Worm (Caenorhabditis elegans) whole organism, late embryonic: Measurements from ENCODE around the gene clc-7.

ENCODE experiments used
- C38D4.7 ChIP-seq: fragments of 200-800 bp; sonication (Bioruptor generic); optimal IDR thresholded peaks from 2 replicates; lab custom pipeline; 2018; ENCODE audit warnings: mild to moderate bottlenecking, missing genetic modification characterization, moderate library complexity, missing compliant biosample characterization
- F13H6.1 ChIP-seq: sonication (generic microtip); optimal IDR thresholded peaks from 2 replicates; lab custom pipeline; 2016; ENCODE audit warnings: missing genetic modification characterization, missing compliant biosample characterization
- K02D7.2 ChIP-seq: sonication (generic microtip); optimal IDR thresholded peaks from 2 replicates; lab custom pipeline; 2017; ENCODE audit warnings: mild to moderate bottlenecking, missing genetic modification characterization, missing compliant biosample characterization
- K09A11.1 ChIP-seq: sonication (generic microtip); optimal IDR thresholded peaks from 2 replicates; lab custom pipeline; 2017; ENCODE audit warnings: antibody characterized with exemption, mild to moderate bottlenecking, missing genetic modification characterization, missing compliant biosample characterization; ENCODE audit not compliant: insufficient read depth
- Y22D7AL.16 ChIP-seq: sonication (generic microtip); optimal IDR thresholded peaks from 2 replicates; lab custom pipeline; 2016; ENCODE audit warnings: missing genetic modification characterization, missing compliant biosample characterization
- ama-1 ChIP-seq: fragments of 150-350 bp; optimal IDR thresholded peaks from 2 replicates; lab custom pipeline; 2014
- ceh-18 ChIP-seq: sonication (generic microtip); optimal IDR thresholded peaks from 2 replicates; lab custom pipeline; 2016; ENCODE audit warnings: missing genetic modification characterization, missing compliant biosample characterization
- ceh-19 ChIP-seq: fragments of 200-800 bp; sonication (Bioruptor generic); optimal IDR thresholded peaks from 2 replicates; lab custom pipeline; 2018; ENCODE audit warnings: mild to moderate bottlenecking, missing genetic modification characterization, missing compliant biosample characterization
- ceh-22 ChIP-seq: sonication (generic microtip); optimal IDR thresholded peaks from 2 replicates; lab custom pipeline; 2017; ENCODE audit warnings: missing biosample characterization, missing genetic modification characterization
- ceh-30 ChIP-seq: fragments of 150-350 bp; optimal IDR thresholded peaks from 2 replicates; lab custom pipeline; 2014; ENCODE audit warnings: missing biosample characterization, missing genetic modification characterization
- ceh-48 ChIP-seq: sonication (generic microtip); optimal IDR thresholded peaks from 2 replicates; lab custom pipeline; 2016; ENCODE audit warnings: missing genetic modification characterization, inconsistent platforms, missing compliant biosample characterization
- ceh-6 ChIP-seq: fragments of 200-800 bp; sonication (Bioruptor generic); optimal IDR thresholded peaks from 2 replicates; lab custom pipeline; 2018; ENCODE audit warnings: mild to moderate bottlenecking, missing genetic modification characterization, missing compliant biosample characterization
- che-1 ChIP-seq: sonication (generic microtip); optimal IDR thresholded peaks from 2 replicates; lab custom pipeline; 2016; ENCODE audit warnings: mild to moderate bottlenecking, missing genetic modification characterization, missing compliant biosample characterization
- dmd-4 ChIP-seq: sonication (generic microtip); optimal IDR thresholded peaks from 2 replicates; lab custom pipeline; 2016; ENCODE audit warnings: borderline replicate concordance, missing genetic modification characterization, missing compliant biosample characterization
- fax-1 ChIP-seq: sonication (generic microtip); optimal IDR thresholded peaks from 2 replicates; lab custom pipeline; 2016; ENCODE audit warnings: missing genotype, missing genetic modification characterization, missing compliant biosample characterization
- fkh-10 ChIP-seq: fragments of 150-350 bp; optimal IDR thresholded peaks from 2 replicates; lab custom pipeline; 2014; ENCODE audit warnings: missing biosample characterization, missing genetic modification reagents, missing genetic modification characterization
- fkh-6 ChIP-seq: sonication (generic microtip); optimal IDR thresholded peaks from 2 replicates; lab custom pipeline; 2016; ENCODE audit warnings: missing genetic modification characterization, missing compliant biosample characterization
- hlh-13 ChIP-seq: fragments of 200-800 bp; sonication (Bioruptor generic); optimal IDR thresholded peaks from 2 replicates; lab custom pipeline; 2018; ENCODE audit warnings: mild to moderate bottlenecking, missing genetic modification characterization, missing compliant biosample characterization
- hlh-15 ChIP-seq: sonication (generic microtip); optimal IDR thresholded peaks from 2 replicates; lab custom pipeline; 2016; ENCODE audit warnings: missing genetic modification characterization, missing compliant biosample characterization
- hlh-30 ChIP-seq: sonication (generic microtip); optimal IDR thresholded peaks from 2 replicates; lab custom pipeline; 2017; ENCODE audit warnings: antibody characterized with exemption, missing genetic modification characterization, missing compliant biosample characterization; ENCODE audit not compliant: insufficient read depth
- hlh-8 ChIP-seq: sonication (generic microtip); optimal IDR thresholded peaks from 2 replicates; lab custom pipeline; 2016; ENCODE audit warnings: missing genotype, missing genetic modification characterization, missing compliant biosample characterization
- lin-11 ChIP-seq: fragments of 200-800 bp; sonication (Bioruptor generic); optimal IDR thresholded peaks from 2 replicates; lab custom pipeline; 2018; ENCODE audit warnings: mild to moderate bottlenecking, missing genetic modification characterization, missing compliant biosample characterization
- nfya-1 ChIP-seq: sonication (generic microtip); optimal IDR thresholded peaks from 2 replicates; lab custom pipeline; 2017; ENCODE audit warnings: missing genetic modification characterization, mild to moderate bottlenecking, missing compliant biosample characterization, antibody characterized with exemption, moderate library complexity
- nhr-11 ChIP-seq: fragments of 150-350 bp; optimal IDR thresholded peaks from 2 replicates; lab custom pipeline; 2014; ENCODE audit warnings: missing biosample characterization, missing genetic modification characterization
- odd-2 ChIP-seq: sonication (generic microtip); optimal IDR thresholded peaks from 2 replicates; lab custom pipeline; 2017; ENCODE audit warnings: antibody characterized with exemption, mild to moderate bottlenecking, missing genetic modification characterization, missing compliant biosample characterization
- pha-2 ChIP-seq: sonication (generic microtip); optimal IDR thresholded peaks from 2 replicates; lab custom pipeline; 2017; ENCODE audit warnings: mild to moderate bottlenecking, missing genetic modification characterization, missing compliant biosample characterization
- pha-4 ChIP-seq: fragments of 150-350 bp; optimal IDR thresholded peaks from 2 replicates; lab custom pipeline; 2018; ENCODE audit warnings: missing biosample characterization, missing genetic modification reagents, missing genetic modification characterization
- pros-1 ChIP-seq: fragments of 150-350 bp; optimal IDR thresholded peaks from 2 replicates; lab custom pipeline; 2014; ENCODE audit warnings: missing biosample characterization, missing genetic modification reagents, missing genetic modification characterization
- ref-2 ChIP-seq: sonication (generic microtip); optimal IDR thresholded peaks from 2 replicates; lab custom pipeline; 2016; ENCODE audit warnings: missing genetic modification characterization, missing compliant biosample characterization
- rnt-1 ChIP-seq: sonication (generic microtip); optimal IDR thresholded peaks from 2 replicates; lab custom pipeline; 2016; ENCODE audit warnings: missing genetic modification characterization, missing compliant biosample characterization
- sox-2 ChIP-seq: fragments of 200-800 bp; sonication (Bioruptor generic); IDR thresholded peaks from 2 replicates; pipeline ENCODE4 v1.3.6; 2022; ENCODE audit warnings: missing genetic modification reagents, missing genetic modification characterization, missing compliant biosample characterization
- tbx-7 ChIP-seq: sonication (generic microtip); optimal IDR thresholded peaks from 2 replicates; lab custom pipeline; 2016; ENCODE audit warnings: missing genotype, missing genetic modification characterization, missing compliant biosample characterization
- ttx-3 ChIP-seq: sonication (generic microtip); optimal IDR thresholded peaks from 2 replicates; lab custom pipeline; 2016; ENCODE audit warnings: missing genetic modification reagents, missing genetic modification characterization, missing compliant biosample characterization
- unc-3 ChIP-seq, 2 experiments: fragments of 200-800 bp in 1 of 2; sonication (Bioruptor generic) in 1 of 2; sonication (generic microtip) in 1 of 2; conservative IDR thresholded peaks in 1 of 2; optimal IDR thresholded peaks in 1 of 2; 2 replicates each; pipeline versions ENCODE4 v1.3.6 to Lab custom; 2016 to 2022; ENCODE audit warnings: missing compliant biosample characterization in 2 of 2, missing genetic modification characterization in 2 of 2, missing genetic modification reagents in 1 of 2
- unc-86 ChIP-seq: sonication (generic microtip); optimal IDR thresholded peaks from 2 replicates; lab custom pipeline; 2016; ENCODE audit warnings: missing genetic modification characterization, missing compliant biosample characterization
- ztf-16 ChIP-seq: sonication (generic microtip); optimal IDR thresholded peaks from 2 replicates; lab custom pipeline; 2017; ENCODE audit warnings: missing genetic modification characterization, missing compliant biosample characterization

Gene clc-7

ce11 chrX:5096967-5097366 is 29.1 kb downstream of the clc-7 start, which contains the start of gene acn-1:
TSS of gene acn-1 (minus strand) at chrX:5097067.
- TF ChIP-seq unc-86 (tag; lab: Kevin White, UChicago) (no peak), hlh-13 (GFP tag; lab: Kevin White, UChicago) (no peak), hlh-30 (tag; lab: Kevin White, UChicago) (no peak), fkh-6 (tag; lab: Kevin White, UChicago) (no peak), pha-4 (tag; lab: Kevin White, UChicago) (no peak), unc-3 (GFP tag; conservative IDR thresholded peaks at IDR 0.05; lab: Robert Waterston, UW) (no peak), unc-3 (tag; optimal IDR thresholded peaks at IDR 0.05; lab: Kevin White, UChicago) (no peak), ttx-3 (tag; lab: Kevin White, UChicago) (no peak), Y22D7AL.16 (tag; lab: Kevin White, UChicago) (no peak), ceh-30 (tag; lab: Kevin White, UChicago) (no peak), ceh-19 (GFP tag; lab: Kevin White, UChicago) (no peak), lin-11 (tag; lab: Kevin White, UChicago) (no peak), odd-2 (tag; lab: Kevin White, UChicago) (no peak), nfya-1 (tag; lab: Kevin White, UChicago) (no peak), C38D4.7 (GFP tag; lab: Kevin White, UChicago) (no peak), sox-2 (GFP tag; lab: Robert Waterston, UW) (no peak), pros-1 (tag; lab: Kevin White, UChicago) (no peak)

- TF ChIP-seq fkh-10 (no peak), sox-2 (GFP tag; lab: Robert Waterston, UW) (no peak), fax-1 (tag; lab: Kevin White, UChicago) (no peak), tbx-7 (tag; lab: Kevin White, UChicago) (no peak), fkh-6 (tag; lab: Kevin White, UChicago) (no peak), che-1 (no peak), K09A11.1 (tag; lab: Kevin White, UChicago) (no peak), nhr-11 (tag; lab: Kevin White, UChicago) (no peak), C38D4.7 (GFP tag; lab: Kevin White, UChicago) (no peak), hlh-15 (tag; lab: Kevin White, UChicago) (no peak), ztf-16 (no peak), hlh-8 (tag; lab: Kevin White, UChicago) (no peak), ama-1 (no peak)
These were observed 31.0 kb downstream of the clc-7 start for ce11 chrX:5098935-5099334.

ce11 chrX:5100738-5101379 is 33.0 kb downstream of the clc-7 start, which contains the start of gene vit-2:
TSS of gene vit-2 (plus strand) at chrX:5101042.
- no peak for TF ChIP-seq K02D7.2 (tag; lab: Kevin White, UChicago)
- no peak for TF ChIP-seq K09A11.1 (tag; lab: Kevin White, UChicago)
- TF ChIP-seq ztf-16, result no peak
- TF ChIP-seq, all 69 proteins: peak for 0

- TF ChIP-seq ceh-48 (tag; lab: Kevin White, UChicago), result no peak
- TF ChIP-seq ceh-30 (tag; lab: Kevin White, UChicago), result no peak
- no peak for TF ChIP-seq ceh-6 (GFP tag; lab: Kevin White, UChicago)
- TF ChIP-seq K02D7.2 (tag; lab: Kevin White, UChicago), result no peak
- TF ChIP-seq hlh-15 (tag; lab: Kevin White, UChicago), result no peak
- TF ChIP-seq ref-2 (tag; lab: Kevin White, UChicago), result no peak
- TF ChIP-seq pha-2 (tag; lab: Kevin White, UChicago), result no peak
- no peak for TF ChIP-seq dmd-4 (tag; lab: Kevin White, UChicago)
- TF ChIP-seq ceh-19 (GFP tag; lab: Kevin White, UChicago), result no peak
- TF ChIP-seq sox-2 (GFP tag; lab: Robert Waterston, UW), result no peak
- no peak for TF ChIP-seq ceh-18
- no peak for TF ChIP-seq lin-11 (tag; lab: Kevin White, UChicago)
- no peak for TF ChIP-seq rnt-1 (tag; lab: Kevin White, UChicago)
- TF ChIP-seq nhr-11 (tag; lab: Kevin White, UChicago), result no peak
- no peak for TF ChIP-seq F13H6.1
- no peak for TF ChIP-seq tbx-7 (tag; lab: Kevin White, UChicago)
- no peak for TF ChIP-seq ceh-22 (tag; lab: Kevin White, UChicago)
These were observed 34.4 kb downstream of the clc-7 start for ce11 chrX:5102338-5102737.
